Worm (Caenorhabditis elegans) whole organism, midembryonic: ENCODE measurements around the gene sulp-3.

ENCODE experiments used
- T22C8.4 ChIP-seq: fragments of 200-800 bp; sonication (Bioruptor generic); IDR thresholded peaks from 2 replicates; pipeline ENCODE4 v1.3.6; 2022; ENCODE audit warnings: missing genetic modification characterization, missing compliant biosample characterization
- cog-1 ChIP-seq: sonication (generic microtip); optimal IDR thresholded peaks from 2 replicates; lab custom pipeline; 2016; ENCODE audit warnings: missing genetic modification characterization, missing compliant biosample characterization
- flt-1 ChIP-seq: fragments of 200-800 bp; sonication (Bioruptor generic); IDR thresholded peaks from 2 replicates; pipeline ENCODE4 v1.3.6; 2022; ENCODE audit warnings: missing genetic modification characterization, missing compliant biosample characterization
- med-1 ChIP-seq: sonication (generic microtip); optimal IDR thresholded peaks from 2 replicates; lab custom pipeline; 2017; ENCODE audit warnings: missing genetic modification characterization, mild to moderate bottlenecking, missing compliant biosample characterization, antibody characterized with exemption, missing genetic modification reagents; ENCODE audit not compliant: insufficient read depth
- tab-1 ChIP-seq: fragments of 200-800 bp; sonication (Bioruptor generic); IDR thresholded peaks from 2 replicates; pipeline ENCODE4 v1.3.6; 2022; ENCODE audit warnings: missing genetic modification characterization, missing compliant biosample characterization
- ztf-23 ChIP-seq: fragments of 200-800 bp; sonication (Bioruptor generic); IDR thresholded peaks from 2 replicates; pipeline ENCODE4 v1.3.6; 2022; ENCODE audit warnings: missing genetic modification reagents, missing genetic modification characterization, missing compliant biosample characterization
- ztf-29 ChIP-seq: fragments of 200-800 bp; sonication (Bioruptor generic); IDR thresholded peaks from 2 replicates; pipeline ENCODE4 v1.3.6; 2022; ENCODE audit warnings: missing genetic modification reagents, missing genetic modification characterization, missing compliant biosample characterization

DNA sequence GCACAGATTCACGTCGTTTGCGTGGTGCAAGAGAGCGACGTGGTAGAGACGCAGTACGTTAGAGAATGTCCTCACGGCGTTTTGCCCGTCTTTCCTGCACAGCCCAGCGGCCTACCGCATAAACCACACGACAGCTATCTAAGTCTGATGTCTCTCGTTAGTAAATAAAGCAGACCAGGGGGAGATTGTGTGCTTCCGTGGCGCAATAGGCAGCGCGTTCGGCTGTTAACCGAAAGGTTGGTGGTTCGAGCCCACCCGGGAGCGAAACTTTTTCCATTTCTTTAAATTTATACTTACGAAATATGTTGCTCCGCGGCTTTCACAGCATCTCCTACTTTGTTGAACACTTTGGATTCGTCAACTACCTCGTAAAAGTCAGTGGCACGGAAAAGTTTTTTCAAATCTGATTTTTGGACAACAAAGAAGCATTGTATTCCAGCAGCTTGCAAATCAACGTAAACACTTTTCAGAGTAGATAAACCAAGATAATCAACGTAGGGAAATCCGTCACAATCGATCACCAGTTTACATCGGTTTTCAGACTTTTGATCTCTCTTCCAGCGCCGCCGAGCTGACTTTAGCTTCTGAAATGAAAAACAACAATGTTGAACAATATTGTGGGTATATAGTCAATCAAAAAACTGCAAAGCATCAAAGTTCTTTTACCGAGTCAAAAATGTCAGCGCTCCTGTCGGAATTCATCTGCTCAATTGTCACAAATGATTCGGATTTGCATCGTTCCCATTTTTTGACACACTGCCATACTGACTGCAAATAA is 3.7 kb downstream of the sulp-3 start:
- TF ChIP-seq T22C8.4 = peak; percentile 96
- TF ChIP-seq ztf-29 = peak; percentile 99
- peak; percentile 98 for TF ChIP-seq ztf-23 (GFP tag; lab: Robert Waterston, UW)
- TF ChIP-seq cog-1 (tag; lab: Kevin White, UChicago) = peak; percentile 97
- TF ChIP-seq tab-1 (GFP tag; lab: Robert Waterston, UW) = peak; percentile 99
- TF ChIP-seq med-1 (GFP tag; lab: Kevin White, UChicago) = peak; percentile 82
- TF ChIP-seq flt-1 (GFP tag; lab: Robert Waterston, UW) = peak; percentile 98
